Worm (Caenorhabditis elegans): ENCODE measurements around the gene C14C10.1.

C14C10.1 gene

DNA sequence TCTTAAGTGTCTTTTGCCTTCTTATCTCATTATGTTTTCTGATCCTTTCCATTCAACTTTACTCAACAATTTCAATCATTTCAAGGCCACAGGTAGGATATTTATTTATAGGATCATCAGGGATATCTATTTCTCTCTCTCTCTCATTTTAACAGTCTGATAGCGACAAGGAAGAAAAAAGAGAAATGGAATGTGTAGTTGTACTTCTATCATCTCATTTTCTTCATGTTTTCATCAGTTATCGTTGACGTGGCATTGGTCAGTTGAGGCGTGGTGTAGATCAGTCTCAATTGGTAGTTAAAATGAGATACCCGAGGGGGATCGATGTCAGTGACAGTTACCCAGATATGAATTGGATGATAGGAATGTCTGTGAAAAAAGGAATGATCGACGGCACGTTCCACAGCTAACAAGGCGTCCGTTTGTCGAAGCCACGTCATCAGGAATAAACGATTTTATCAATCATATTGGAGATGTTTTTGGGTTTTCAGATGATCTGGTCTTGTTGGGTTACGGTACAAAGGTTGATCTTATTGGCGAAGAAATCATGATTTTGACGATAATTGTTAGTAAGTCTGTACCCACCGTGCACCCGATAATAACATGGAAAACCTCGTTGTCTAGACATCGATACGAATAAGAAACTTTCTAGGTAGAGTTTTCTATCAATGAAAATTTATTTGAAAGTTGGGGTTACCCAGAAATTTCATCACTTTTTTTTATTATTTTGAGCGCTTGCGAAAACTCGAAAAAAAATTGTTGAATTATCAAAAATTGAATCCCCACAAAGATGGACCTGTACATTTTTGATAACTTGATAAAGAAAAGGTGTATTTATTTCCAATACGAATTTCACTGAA, 33.7 kb upstream of the C14C10.1 start:
- TF ChIP-seq ama-1 (optimal IDR thresholded peaks at IDR 0.05) (no peak), nhr-129 (tag; optimal IDR thresholded peaks at IDR 0.05) (peak; percentile 34), nhr-11 (tag; optimal IDR thresholded peaks at IDR 0.05) (no peak), nhr-21 (tag; optimal IDR thresholded peaks at IDR 0.05) (peak; percentile 81), mdl-1 (tag; optimal IDR thresholded peaks at IDR 0.05) (no peak), unc-55 (GFP tag; optimal IDR thresholded peaks at IDR 0.05) (no peak), nhr-12 (tag; optimal IDR thresholded peaks at IDR 0.05) (no peak), lin-39 (tag; optimal IDR thresholded peaks at IDR 0.05) (no peak), unc-39 (tag; optimal IDR thresholded peaks at IDR 0.05) (no peak), nhr-77 (tag; optimal IDR thresholded peaks at IDR 0.05) (no peak), ceh-82 (tag; optimal IDR thresholded peaks at IDR 0.05) (no peak), blmp-1 (tag; optimal IDR thresholded peaks at IDR 0.05; ENCODE audit: insufficient read depth) (peak; percentile 85), snpc-4 (tag; optimal IDR thresholded peaks at IDR 0.05) (no peak), elt-3 (tag; optimal IDR thresholded peaks at IDR 0.05) (no peak), unc-62 (GFP tag; optimal IDR thresholded peaks at IDR 0.05) (no peak), egl-27 (tag; optimal IDR thresholded peaks at IDR 0.05) (peak; percentile 83), nhr-23 (tag; optimal IDR thresholded peaks at IDR 0.05) (no peak), nhr-10 (tag; optimal IDR thresholded peaks at IDR 0.05) (no peak), sma-9 (GFP tag; optimal IDR thresholded peaks at IDR 0.05) (peak; percentile 82), sma-9 (tag; optimal IDR thresholded peaks at IDR 0.05) (no peak), mbf-1 (tag; optimal IDR thresholded peaks at IDR 0.05) (no peak), R02D3.7 (tag; optimal IDR thresholded peaks at IDR 0.05) (no peak), sma-3 (GFP tag; optimal IDR thresholded peaks at IDR 0.05) (peak; percentile 80), nhr-6 (tag; optimal IDR thresholded peaks at IDR 0.05) (no peak), nhr-25 (tag; optimal IDR thresholded peaks at IDR 0.05) (peak; percentile 76), ceh-16 (tag; optimal IDR thresholded peaks at IDR 0.05) (no peak), aly-2 (tag; optimal IDR thresholded peaks at IDR 0.05) (no peak), crh-2 (tag; optimal IDR thresholded peaks at IDR 0.05) (peak; percentile 93), mab-5 (tag; optimal IDR thresholded peaks at IDR 0.05) (no peak), fos-1 (tag; optimal IDR thresholded peaks at IDR 0.05) (peak; percentile 15), lsy-2 (tag; optimal IDR thresholded peaks at IDR 0.05) (no peak), F13H6.1 (tag; optimal IDR thresholded peaks at IDR 0.05) (no peak), skn-1 (tag; optimal IDR thresholded peaks at IDR 0.05) (no peak), ztf-11 (tag; optimal IDR thresholded peaks at IDR 0.05) (no peak), peb-1 (tag; optimal IDR thresholded peaks at IDR 0.05) (no peak), ZK546.5 (tag; optimal IDR thresholded peaks at IDR 0.05) (no peak), Y55F3AM.14 (GFP tag; optimal IDR thresholded peaks at IDR 0.05) (no peak), gmeb-1 (tag; optimal IDR thresholded peaks at IDR 0.05) (peak; percentile 39), elt-1 (tag; optimal IDR thresholded peaks at IDR 0.05) (no peak), alr-1 (tag; optimal IDR thresholded peaks at IDR 0.05) (no peak), lin-11 (tag; optimal IDR thresholded peaks at IDR 0.05) (no peak), zag-1 (tag; optimal IDR thresholded peaks at IDR 0.05) (no peak), sem-4 (tag; optimal IDR thresholded peaks at IDR 0.05) (no peak), C34F6.9 (tag; optimal IDR thresholded peaks at IDR 0.05) (no peak), nhr-237 (tag; optimal IDR thresholded peaks at IDR 0.05) (no peak)

- TF ChIP-seq gmeb-1 (tag; optimal IDR thresholded peaks at IDR 0.05) (peak; percentile 13), elt-3 (tag; optimal IDR thresholded peaks at IDR 0.05) (no peak), nhr-21 (tag; optimal IDR thresholded peaks at IDR 0.05) (peak; percentile 58), crh-2 (tag; optimal IDR thresholded peaks at IDR 0.05) (no peak), lin-13 (GFP tag; optimal IDR thresholded peaks at IDR 0.05) (no peak), ceh-82 (tag; optimal IDR thresholded peaks at IDR 0.05) (no peak), blmp-1 (tag; optimal IDR thresholded peaks at IDR 0.05; ENCODE audit: insufficient read depth) (peak; percentile 38), ztf-4 (tag; optimal IDR thresholded peaks at IDR 0.05) (no peak), ceh-16 (tag; optimal IDR thresholded peaks at IDR 0.05) (no peak), ama-1 (optimal IDR thresholded peaks at IDR 0.05) (peak; percentile 24), nhr-129 (tag; optimal IDR thresholded peaks at IDR 0.05) (peak; percentile 47), C34F6.9 (tag; optimal IDR thresholded peaks at IDR 0.05) (no peak), nhr-10 (tag; optimal IDR thresholded peaks at IDR 0.05) (no peak), mdl-1 (tag; optimal IDR thresholded peaks at IDR 0.05) (no peak), sma-3 (GFP tag; optimal IDR thresholded peaks at IDR 0.05) (peak; percentile 78), F13H6.1 (tag; optimal IDR thresholded peaks at IDR 0.05) (no peak), unc-55 (GFP tag; optimal IDR thresholded peaks at IDR 0.05) (no peak), sma-9 (GFP tag; optimal IDR thresholded peaks at IDR 0.05) (peak; percentile 51), sma-9 (tag; optimal IDR thresholded peaks at IDR 0.05) (no peak)
These were observed 32.3 kb upstream of the C14C10.1 start for ce11 chrV:12555872-12556271.

All from whole organism, L2 larva.